Fruit fly (Drosophila melanogaster): ENCODE results near the gene CG43394.

CG43394 gene

dm6 chr2L:8110549-8111438 lies 34.8 kb upstream of the CG43394 start:
- TF ChIP-seq topi (GFP tag; optimal IDR thresholded peaks at IDR 0.05) (no peak), CG6792 (GFP tag; optimal IDR thresholded peaks at IDR 0.05) (no peak), Sox15 (GFP tag; optimal IDR thresholded peaks at IDR 0.05) (no peak), CG11294 (GFP tag; IDR thresholded peaks at IDR 0.05) (no peak), CG4318 (GFP tag; optimal IDR thresholded peaks at IDR 0.05) (no peak), dsx (GFP tag; optimal IDR thresholded peaks at IDR 0.05; ENCODE audit: poor library complexity, severe bottlenecking) (no peak), fd59A (GFP tag; optimal IDR thresholded peaks at IDR 0.05) (no peak), CG9139 (GFP tag; optimal IDR thresholded peaks at IDR 0.05) (no peak), CG7368 (GFP tag; optimal IDR thresholded peaks at IDR 0.05) (no peak), CG10669 (GFP tag; optimal IDR thresholded peaks at IDR 0.05) (no peak)

DNA sequence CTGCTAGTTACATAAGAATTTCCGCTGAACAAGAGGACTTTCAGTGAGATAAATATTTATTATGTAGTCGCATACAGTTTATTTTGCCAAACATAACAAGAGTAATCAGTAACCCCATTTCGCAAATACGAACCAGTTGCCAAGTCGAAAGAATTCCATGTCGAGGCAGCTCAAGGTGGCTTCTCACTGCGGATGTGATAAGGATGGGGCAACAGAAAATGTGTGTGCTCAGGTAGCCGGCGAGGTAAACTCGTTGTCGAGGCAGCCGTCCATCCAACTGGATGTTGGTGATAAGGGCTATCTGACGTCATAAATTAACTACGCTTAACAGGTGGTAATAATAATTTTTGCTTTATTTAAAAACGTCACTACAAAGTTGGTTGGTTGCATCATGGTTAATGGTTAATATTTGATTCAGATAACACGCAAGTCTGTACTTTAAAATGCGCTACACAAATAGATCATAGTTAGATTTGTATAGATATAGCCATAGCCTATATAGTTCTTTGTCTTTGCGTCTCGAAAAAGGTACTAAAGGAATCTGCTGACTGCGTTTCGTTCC lies 28.8 kb upstream of the CG43394 start:
- TF ChIP-seq CG11294 (GFP tag; IDR thresholded peaks at IDR 0.05), result no peak
- no peak for TF ChIP-seq Ets21C (GFP tag; optimal IDR thresholded peaks at IDR 0.05)
- TF ChIP-seq Eip78C (GFP tag), result peak; percentile 46

DNA sequence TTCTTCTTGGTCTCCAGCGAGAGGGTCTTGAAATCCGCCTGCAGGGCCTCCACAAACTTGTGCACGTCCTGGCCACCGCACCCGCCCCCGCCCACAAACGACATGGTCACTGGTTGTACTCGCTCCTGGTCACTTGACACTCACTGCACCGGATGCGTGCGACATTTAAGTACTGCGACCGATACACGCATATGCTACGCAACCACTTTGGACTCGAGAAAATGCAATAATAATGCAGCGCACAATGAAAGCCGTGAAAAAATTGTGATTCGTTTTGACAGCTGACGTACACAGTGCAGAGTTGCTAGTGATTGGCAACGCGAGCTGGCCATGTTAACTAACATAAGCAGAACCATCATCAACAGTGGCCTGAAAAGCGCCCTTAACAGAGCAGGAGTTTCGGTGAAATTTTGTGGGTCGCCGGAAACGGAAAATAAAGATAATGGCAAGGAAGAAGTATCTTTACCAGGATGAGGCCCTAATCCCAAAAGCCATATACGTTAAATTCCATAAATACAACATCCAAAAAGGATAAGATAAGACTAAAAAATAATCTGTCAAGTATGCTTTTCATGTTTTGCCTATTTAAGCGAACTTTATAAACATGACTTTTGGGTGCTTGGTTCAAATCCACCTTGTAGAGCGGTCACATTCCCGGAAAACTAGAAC lies 21.7 kb upstream of the CG43394 start, which contains the start of the genes mon2 and CG8673:
TSS of gene mon2 (minus strand) at position 300 of the 669 bp plus-strand sequence.
TSS of gene CG8673 (plus strand) at position 619 of the 669 bp plus-strand sequence.
- TF ChIP-seq CG6163 (GFP tag; IDR thresholded peaks at IDR 0.05) (0 out of 3 replicates have a peak, but pooled peaks have one; percentile 24), Hr38 (GFP tag; optimal IDR thresholded peaks at IDR 0.05) (no peak), pdm3 (GFP tag; optimal IDR thresholded peaks at IDR 0.05) (no peak), CG11902 (GFP tag; optimal IDR thresholded peaks at IDR 0.05) (no peak), CG8119 (GFP tag; IDR thresholded peaks at IDR 0.05) (no peak), topi (GFP tag; optimal IDR thresholded peaks at IDR 0.05) (no peak), achi (GFP tag; optimal IDR thresholded peaks at IDR 0.05) (peak; percentile 98)

DNA sequence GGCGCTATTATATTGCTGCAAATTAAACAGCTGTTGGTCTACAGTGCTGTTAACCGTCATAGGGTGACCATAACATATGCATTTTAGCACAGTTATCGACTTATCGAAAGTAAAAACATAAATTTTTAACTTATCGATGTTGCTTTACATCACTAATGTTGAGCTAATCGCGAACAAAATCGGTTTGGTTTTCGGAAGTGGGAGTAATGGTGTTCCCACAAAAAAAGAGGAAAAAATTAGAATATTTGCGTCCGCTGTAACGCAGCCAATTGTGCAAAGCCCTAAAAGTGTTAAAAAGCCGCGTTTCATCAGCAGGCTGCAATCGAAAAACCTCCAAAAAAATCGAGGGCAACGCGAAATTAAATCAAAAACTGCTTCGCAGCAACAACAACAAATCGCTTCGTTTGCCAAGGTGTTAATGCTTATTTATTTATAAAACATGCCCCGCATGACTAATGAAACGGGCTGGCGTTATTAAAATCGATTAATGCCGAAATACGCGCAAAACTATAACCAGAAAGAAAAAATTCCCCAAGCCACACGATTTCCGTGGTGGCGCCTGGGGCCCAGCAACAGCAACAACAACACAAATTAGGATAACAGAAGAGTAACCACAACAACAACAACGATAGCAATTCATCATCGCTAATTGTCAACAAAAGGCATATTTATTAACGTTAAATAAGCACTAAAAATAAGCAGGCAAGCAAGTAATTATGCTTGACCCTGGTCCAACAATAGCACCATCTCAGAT lies 18.5 kb upstream of the CG43394 start, which contains the start of the genes CG12375 and CG8668:
TSS of gene CG12375 (minus strand) at position 42 of the 754 bp plus-strand sequence.
TSS of gene CG8668 (plus strand) at position 153 of the 754 bp plus-strand sequence.
- TF ChIP-seq Eip93F (GFP tag; optimal IDR thresholded peaks at IDR 0.05) (peak; percentile 9), esn (GFP tag; optimal IDR thresholded peaks at IDR 0.05) (peak; percentile 29), Sox102F (GFP tag; optimal IDR thresholded peaks at IDR 0.05) (no peak), CG6163 (GFP tag; IDR thresholded peaks at IDR 0.05) (0 out of 3 replicates have a peak, but pooled peaks have one; percentile 9), Eip78C (GFP tag) (peak; percentile 59), CG6854 (GFP tag; optimal IDR thresholded peaks at IDR 0.05) (peak; percentile 11), topi (GFP tag; optimal IDR thresholded peaks at IDR 0.05) (no peak), net (GFP tag; optimal IDR thresholded peaks at IDR 0.05) (no peak), Sox14 (GFP tag; optimal IDR thresholded peaks at IDR 0.05) (no peak)

dm6 chr2L:8128911-8129310 lies 16.6 kb upstream of the CG43394 start:
- TF ChIP-seq vri (GFP tag; optimal IDR thresholded peaks at IDR 0.05), result no peak

dm6 chr2L:8129996-8130641 lies 15.4 kb upstream of the CG43394 start:
- TF ChIP-seq vri (GFP tag; optimal IDR thresholded peaks at IDR 0.05), result peak; percentile 5
- no peak for TF ChIP-seq CG31627 (GFP tag; optimal IDR thresholded peaks at IDR 0.05)

Data from whole organism, prepupa.